Worm (Caenorhabditis elegans): ENCODE data around the gene srh-75.
A peak's percentile ranks its signal among the peaks of the same experiment; 100 is the strongest.

Gene srh-75

ce11 chrV:11070388-11070787 lies 13.4 kb upstream of the srh-75 start:
- TF ChIP-seq ceh-8 (GFP tag; optimal IDR thresholded peaks at IDR 0.05) (no peak), nhr-71 (tag; optimal IDR thresholded peaks at IDR 0.05) (no peak), C34B4.2 (tag; optimal IDR thresholded peaks at IDR 0.05) (no peak), dpl-1 (GFP tag; optimal IDR thresholded peaks at IDR 0.05) (no peak), egl-13 (tag; optimal IDR thresholded peaks at IDR 0.05) (no peak), lin-13 (GFP tag; optimal IDR thresholded peaks at IDR 0.05) (no peak), ces-1 (GFP tag; optimal IDR thresholded peaks at IDR 0.05) (no peak), elt-2 (tag; optimal IDR thresholded peaks at IDR 0.05) (peak; percentile 25), grh-1 (GFP tag; IDR thresholded peaks at IDR 0.05) (no peak), Y116A8C.19 (tag; optimal IDR thresholded peaks at IDR 0.05; ENCODE audit: borderline replicate concordance) (no peak), efl-3 (GFP tag; optimal IDR thresholded peaks at IDR 0.05) (no peak), sox-4 (tag; optimal IDR thresholded peaks at IDR 0.05) (no peak), ceh-63 (GFP tag; optimal IDR thresholded peaks at IDR 0.05) (no peak), pag-3 (tag; optimal IDR thresholded peaks at IDR 0.05; ENCODE audit: borderline replicate concordance, insufficient read depth) (no peak), nhr-11 (tag; optimal IDR thresholded peaks at IDR 0.05) (no peak), aha-1 (tag; optimal IDR thresholded peaks at IDR 0.05) (no peak), lin-35 (GFP tag; optimal IDR thresholded peaks at IDR 0.05) (peak in 1 of 2 experiments; percentile 18), fos-1 (tag; optimal IDR thresholded peaks at IDR 0.05) (no peak), nhr-28 (tag; optimal IDR thresholded peaks at IDR 0.05) (no peak), hpl-2 (GFP tag; optimal IDR thresholded peaks at IDR 0.05) (no peak), hlh-17 (GFP tag; optimal IDR thresholded peaks at IDR 0.05; ENCODE audit: borderline replicate concordance) (no peak), ceh-82 (tag; optimal IDR thresholded peaks at IDR 0.05) (no peak), sup-37 (GFP tag; optimal IDR thresholded peaks at IDR 0.05) (no peak), egl-27 (tag; optimal IDR thresholded peaks at IDR 0.05) (no peak), blmp-1 (tag; optimal IDR thresholded peaks at IDR 0.05) (peak; percentile 58), xbp-1 (tag; optimal IDR thresholded peaks at IDR 0.05) (no peak), nhr-47 (tag; optimal IDR thresholded peaks at IDR 0.05) (no peak), nhr-84 (tag; optimal IDR thresholded peaks at IDR 0.05) (no peak), lin-14 (GFP tag; optimal IDR thresholded peaks at IDR 0.05) (peak; percentile 63), lir-3 (tag; optimal IDR thresholded peaks at IDR 0.05; ENCODE audit: poor library complexity) (no peak), ets-5 (GFP tag; IDR thresholded peaks at IDR 0.05) (no peak), F16B12.6 (tag; optimal IDR thresholded peaks at IDR 0.05) (no peak), fkh-8 (tag; optimal IDR thresholded peaks at IDR 0.05) (no peak), nhr-20 (tag; optimal IDR thresholded peaks at IDR 0.05) (peak; percentile 16), irx-1 (tag; optimal IDR thresholded peaks at IDR 0.05) (no peak), C16A3.4 (tag; optimal IDR thresholded peaks at IDR 0.05) (peak; percentile 20), mef-2 (tag; optimal IDR thresholded peaks at IDR 0.05) (no peak), nhr-76 (tag; optimal IDR thresholded peaks at IDR 0.05) (no peak), unc-30 (tag; optimal IDR thresholded peaks at IDR 0.05) (no peak), C04F5.9 (tag; optimal IDR thresholded peaks at IDR 0.05) (no peak), ceh-88 (GFP tag; IDR thresholded peaks at IDR 0.05) (no peak), swsn-7 (tag; optimal IDR thresholded peaks at IDR 0.05) (no peak), nhr-85 (tag) (peak; percentile 73), zip-4 (GFP tag; optimal IDR thresholded peaks at IDR 0.05) (no peak), efl-1 (optimal IDR thresholded peaks at IDR 0.05) (no peak), efl-1 (GFP tag; optimal IDR thresholded peaks at IDR 0.05 in 1 of 2) (no peak), unc-130 (tag; optimal IDR thresholded peaks at IDR 0.05) (no peak), nhr-237 (tag; optimal IDR thresholded peaks at IDR 0.05) (no peak), nhr-90 (tag; optimal IDR thresholded peaks at IDR 0.05; ENCODE audit: poor library complexity) (no peak), isw-1 (GFP tag; IDR thresholded peaks at IDR 0.05) (no peak)
